Fruit fly (Drosophila melanogaster) whole organism, embryonic: Measurements from ENCODE around the gene Cyt-c-p.

Experiments
- BEAF-32 ChIP-seq: fragments of 200-800 bp; sonication (Bioruptor generic); optimal IDR thresholded peaks from 3 replicates; lab custom pipeline; 2017; ENCODE audit warnings: missing biosample characterization, missing genetic modification characterization, mild to moderate bottlenecking, moderate library complexity, missing genetic modification reagents
- Blimp-1 ChIP-seq: fragments of 200-800 bp; sonication (Bioruptor generic); optimal IDR thresholded peaks from 3 replicates; lab custom pipeline; 2018; ENCODE audit warnings: missing biosample characterization, missing genetic modification characterization, mild to moderate bottlenecking, moderate library complexity, missing genetic modification reagents
- BtbVII ChIP-seq: fragments of 200-800 bp; sonication (Bioruptor generic); optimal IDR thresholded peaks from 3 replicates; lab custom pipeline; 2017; ENCODE audit warnings: missing biosample characterization, mild to moderate bottlenecking, missing genetic modification characterization
- CG10147 ChIP-seq: fragments of 200-800 bp; sonication (Bioruptor generic); optimal IDR thresholded peaks from 2 replicates; lab custom pipeline; 2019; ENCODE audit warnings: missing biosample characterization, mild to moderate bottlenecking, missing genetic modification characterization, moderate library complexity
- CG11398 ChIP-seq: fragments of 200-800 bp; sonication (Bioruptor generic); optimal IDR thresholded peaks from 2 replicates; lab custom pipeline; 2016; ENCODE audit warnings: missing biosample characterization, missing genetic modification characterization
- CG11504 ChIP-seq: fragments of 200-800 bp; sonication (Bioruptor generic); optimal IDR thresholded peaks from 3 replicates; lab custom pipeline; 2019; ENCODE audit warnings: missing biosample characterization, mild to moderate bottlenecking, missing genetic modification characterization, moderate library complexity
- CG12299 ChIP-seq: fragments of 200-800 bp; sonication (Bioruptor generic); optimal IDR thresholded peaks from 2 replicates; lab custom pipeline; 2018; ENCODE audit warnings: missing biosample characterization, mild to moderate bottlenecking, missing genetic modification characterization
- CG13296 ChIP-seq: fragments of 200-800 bp; sonication (Bioruptor generic); optimal IDR thresholded peaks from 3 replicates; lab custom pipeline; 2018; ENCODE audit warnings: missing biosample characterization, mild to moderate bottlenecking, missing genetic modification characterization
- CG14050 ChIP-seq: fragments of 200-800 bp; sonication (Bioruptor generic); IDR thresholded peaks from 3 replicates; pipeline ENCODE4 v1.3.6; 2022; ENCODE audit warnings: missing biosample characterization, missing genetic modification characterization
- CG14965 ChIP-seq: fragments of 200-800 bp; sonication (Bioruptor generic); optimal IDR thresholded peaks from 2 replicates; lab custom pipeline; 2016; ENCODE audit warnings: missing biosample characterization, missing genetic modification characterization, borderline replicate concordance
- CG1529 ChIP-seq: fragments of 200-800 bp; sonication (Bioruptor generic); optimal IDR thresholded peaks from 3 replicates; lab custom pipeline; 2018; ENCODE audit warnings: missing biosample characterization, missing genetic modification characterization
- CG1602 ChIP-seq: fragments of 200-800 bp; sonication (Bioruptor generic); optimal IDR thresholded peaks from 3 replicates; lab custom pipeline; 2016; ENCODE audit warnings: missing biosample characterization, missing genetic modification characterization
- CG1603 ChIP-seq: fragments of 200-800 bp; sonication (Bioruptor generic); optimal IDR thresholded peaks from 2 replicates; lab custom pipeline; 2019; ENCODE audit warnings: missing biosample characterization, mild to moderate bottlenecking, missing genetic modification characterization, moderate library complexity
- CG17568 ChIP-seq: fragments of 200-800 bp; sonication (Bioruptor generic); optimal IDR thresholded peaks from 2 replicates; lab custom pipeline; 2018; ENCODE audit warnings: missing biosample characterization, mild to moderate bottlenecking, missing genetic modification characterization, moderate library complexity
- CG2875 ChIP-seq: fragments of 200-800 bp; sonication (Bioruptor generic); optimal IDR thresholded peaks from 2 replicates; lab custom pipeline; 2017; ENCODE audit warnings: missing biosample characterization, mild to moderate bottlenecking, missing genetic modification characterization, missing genetic modification reagents
- CG4282 ChIP-seq: fragments of 200-800 bp; sonication (Bioruptor generic); optimal IDR thresholded peaks from 2 replicates; lab custom pipeline; 2016; ENCODE audit warnings: missing biosample characterization, missing genetic modification characterization
- CG4617 ChIP-seq: fragments of 200-800 bp; sonication (Bioruptor generic); optimal IDR thresholded peaks from 3 replicates; lab custom pipeline; 2016; ENCODE audit warnings: missing biosample characterization, missing genetic modification characterization, borderline replicate concordance
- CG6689 ChIP-seq: fragments of 200-800 bp; sonication (Bioruptor generic); IDR thresholded peaks from 2 replicates; pipeline ENCODE4 v1.3.6; 2022; ENCODE audit warnings: missing biosample characterization, missing genetic modification characterization
- CG7372 ChIP-seq: fragments of 200-800 bp; sonication (Bioruptor generic); IDR thresholded peaks from 2 replicates; pipeline ENCODE4 v1.3.6; 2022; ENCODE audit warnings: missing biosample characterization, missing genetic modification characterization
- CG8478 ChIP-seq: fragments of >200 bp; optimal IDR thresholded peaks from 2 replicates; lab custom pipeline; 2018
- CG9727 ChIP-seq: fragments of 200-800 bp; sonication (Bioruptor generic); optimal IDR thresholded peaks from 3 replicates; lab custom pipeline; 2017; ENCODE audit warnings: missing biosample characterization, mild to moderate bottlenecking, missing genetic modification characterization
- CkIIα-i1 ChIP-seq: fragments of 200-800 bp; sonication (Bioruptor generic); IDR thresholded peaks from 2 replicates; pipeline ENCODE4 v1.3.6; 2022; ENCODE audit warnings: missing biosample characterization, missing genetic modification characterization
- D19A ChIP-seq: fragments of 200-800 bp; optimal IDR thresholded peaks from 3 replicates; lab custom pipeline; 2019; ENCODE audit warnings: missing biosample characterization, mild to moderate bottlenecking, missing genetic modification characterization, moderate library complexity
- Dek ChIP-seq: fragments of 200-800 bp; sonication (Bioruptor generic); optimal IDR thresholded peaks from 3 replicates; lab custom pipeline; 2019; ENCODE audit warnings: missing biosample characterization, mild to moderate bottlenecking, missing genetic modification characterization, moderate library complexity
- Dp ChIP-seq: fragments of 200-800 bp; sonication (Bioruptor generic); optimal IDR thresholded peaks from 2 replicates; lab custom pipeline; 2018; ENCODE audit warnings: missing biosample characterization, mild to moderate bottlenecking, missing genetic modification characterization, moderate library complexity
- Ets65A ChIP-seq: fragments of 200-800 bp; sonication (Bioruptor generic); peaks from one replicate; lab custom pipeline; 2016; ENCODE audit warnings: missing biosample characterization, missing genetic modification characterization
- Gug ChIP-seq: fragments of 200-800 bp; sonication (Bioruptor generic); IDR thresholded peaks from 4 replicates; pipeline ENCODE4 v1.3.6; 2022; ENCODE audit warnings: missing biosample characterization, missing genetic modification characterization
- Hsf ChIP-seq: fragments of 200-800 bp; sonication (Bioruptor generic); optimal IDR thresholded peaks from 3 replicates; lab custom pipeline; 2016; ENCODE audit warnings: missing biosample characterization, missing genetic modification characterization
- Lim3 ChIP-seq: fragments of 200-800 bp; sonication (Bioruptor generic); IDR thresholded peaks from 2 replicates; pipeline ENCODE4 v1.3.6; 2022; ENCODE audit warnings: missing biosample characterization, missing genetic modification characterization
- MESR4 ChIP-seq: fragments of 200-800 bp; sonication (Bioruptor generic); optimal IDR thresholded peaks from 2 replicates; lab custom pipeline; 2018; ENCODE audit warnings: missing biosample characterization, mild to moderate bottlenecking, missing genetic modification characterization, moderate library complexity
- Med ChIP-seq: fragments of 200-800 bp; sonication (Bioruptor generic); peaks from one replicate; lab custom pipeline; 2016; ENCODE audit warnings: missing biosample characterization, missing genetic modification characterization, mild to moderate bottlenecking, inconsistent platforms, moderate library complexity
- Meics ChIP-seq: fragments of 200-800 bp; sonication (Bioruptor generic); optimal IDR thresholded peaks from 2 replicates; lab custom pipeline; 2017; ENCODE audit warnings: missing biosample characterization, mild to moderate bottlenecking, missing genetic modification characterization
- Mes4 ChIP-seq: fragments of 200-800 bp; sonication (Bioruptor generic); optimal IDR thresholded peaks from 2 replicates; lab custom pipeline; 2016; ENCODE audit warnings: missing biosample characterization, missing genetic modification characterization
- Rfx ChIP-seq: fragments of 200-800 bp; sonication (Bioruptor generic); IDR thresholded peaks from 2 replicates; pipeline ENCODE4 v1.3.6; 2022; ENCODE audit warnings: missing biosample characterization, missing genetic modification characterization
- Sry-δ ChIP-seq: fragments of 200-800 bp; sonication (Bioruptor generic); optimal IDR thresholded peaks from 2 replicates; lab custom pipeline; 2016; ENCODE audit warnings: missing biosample characterization, missing genetic modification characterization
- abd-A ChIP-seq: fragments of 200-800 bp; sonication (Bioruptor generic); optimal IDR thresholded peaks from 3 replicates; lab custom pipeline; 2019; ENCODE audit warnings: missing biosample characterization, mild to moderate bottlenecking, missing genetic modification characterization, moderate library complexity
- ara ChIP-seq: fragments of 200-800 bp; sonication (Bioruptor generic); IDR thresholded peaks from 2 replicates; pipeline ENCODE4 v1.3.6; 2022; ENCODE audit warnings: missing biosample characterization, missing genetic modification characterization
- bbx ChIP-seq: fragments of 200-800 bp; sonication (Bioruptor generic); IDR thresholded peaks from 2 replicates; pipeline ENCODE4 v1.3.6; 2022; ENCODE audit warnings: missing biosample characterization, missing genetic modification characterization; ENCODE audit not compliant: partially characterized antibody
- cato ChIP-seq: fragments of 200-800 bp; sonication (Bioruptor generic); optimal IDR thresholded peaks from 2 replicates; lab custom pipeline; 2016; ENCODE audit warnings: missing biosample characterization, missing genetic modification characterization, borderline replicate concordance
- chm ChIP-seq: fragments of 200-800 bp; sonication (Bioruptor generic); IDR thresholded peaks from 2 replicates; pipeline ENCODE4 v1.3.6; 2022; ENCODE audit warnings: missing biosample characterization, missing genetic modification characterization
- dmrt11E ChIP-seq: fragments of 200-800 bp; sonication (Bioruptor generic); optimal IDR thresholded peaks from 3 replicates; lab custom pipeline; 2018; ENCODE audit warnings: missing biosample characterization, mild to moderate bottlenecking, missing genetic modification characterization, moderate library complexity
- dysf ChIP-seq: fragments of 200-800 bp; sonication (Bioruptor generic); IDR thresholded peaks from 3 replicates; pipeline ENCODE4 v1.3.6; 2022; ENCODE audit warnings: missing biosample characterization, missing genetic modification characterization
- gsb ChIP-seq: fragments of 200-800 bp; sonication (Bioruptor generic); IDR thresholded peaks from 2 replicates; pipeline ENCODE4 v1.3.6; 2022; ENCODE audit warnings: missing biosample characterization, missing genetic modification characterization
- klu ChIP-seq: fragments of 200-800 bp; sonication (Bioruptor generic); IDR thresholded peaks from 2 replicates; pipeline ENCODE4 v1.3.6; 2022; ENCODE audit warnings: missing biosample characterization, missing genetic modification characterization
- pan ChIP-seq, 4 experiments: fragments of >200 bp in 3 of 4; fragments of 200-800 bp in 1 of 4; sonication (Bioruptor generic) in 1 of 4; optimal IDR thresholded peaks in 3 of 4; IDR thresholded peaks in 1 of 4; 2 replicates each; pipeline versions ENCODE4 v1.3.6 to Lab custom; 2017 to 2022; ENCODE audit warnings: missing biosample characterization in 2 of 4, missing genetic modification characterization in 2 of 4, mixed read lengths in 1 of 4
- row ChIP-seq: fragments of 200-800 bp; sonication (Bioruptor generic); IDR thresholded peaks from 3 replicates; pipeline ENCODE4 v1.3.6; 2022; ENCODE audit warnings: missing biosample characterization, missing genetic modification characterization
- stwl ChIP-seq: fragments of 200-800 bp; sonication (Bioruptor generic); optimal IDR thresholded peaks from 3 replicates; lab custom pipeline; 2018; ENCODE audit warnings: missing biosample characterization, mild to moderate bottlenecking, missing genetic modification characterization, moderate library complexity
- vnd ChIP-seq: fragments of 200-800 bp; sonication (Bioruptor generic); IDR thresholded peaks from 3 replicates; pipeline ENCODE4 v1.3.6; 2022; ENCODE audit warnings: missing biosample characterization, missing genetic modification characterization; ENCODE audit not compliant: partially characterized antibody
- wek ChIP-seq: fragments of 200-800 bp; sonication (Bioruptor generic); optimal IDR thresholded peaks from 3 replicates; lab custom pipeline; 2018; ENCODE audit warnings: missing biosample characterization, mild to moderate bottlenecking, missing genetic modification characterization, moderate library complexity

Cyt-c-p gene

dm6 chr2L:16684908-16685611, 34.7 kb upstream of the Cyt-c-p start (continued):
- TF ChIP-seq bbx (no peak), CG4282 (GFP tag; lab: Kevin White, UChicago) (no peak), Meics (GFP tag; lab: Kevin White, UChicago) (peak; percentile 69), CG14050 (GFP tag; lab: Robert Waterston, UW) (no peak), chm (GFP tag; lab: Robert Waterston, UW) (no peak; the same call in 1 of the 2 replicates), dysf (GFP tag; lab: Robert Waterston, UW) (peak; percentile 50; the same call in 2 of the 3 replicates), Rfx (GFP tag; lab: Robert Waterston, UW) (no peak; the same call in 1 of the 2 replicates), CG12299 (tag; lab: Kevin White, UChicago) (peak; percentile 64), cato (GFP tag; lab: Kevin White, UChicago) (no peak), klu (GFP tag; lab: Robert Waterston, UW) (no peak), BtbVII (GFP tag; lab: Kevin White, UChicago) (peak; percentile 54), ara (no peak), dmrt11E (tag; lab: Kevin White, UChicago) (peak; percentile 6), Lim3 (GFP tag; lab: Robert Waterston, UW) (no peak), Blimp-1 (GFP tag; lab: Kevin White, UChicago) (peak; percentile 72), CG1602 (GFP tag; lab: Kevin White, UChicago) (peak; percentile 8), CkIIα-i1 (no peak), pan (optimal IDR thresholded peaks at IDR 0.05; lab: Kevin White, UChicago) (no peak), pan (GFP tag; optimal IDR thresholded peaks at IDR 0.05 in 1 of 2, IDR thresholded peaks at IDR 0.05 in 1 of 2) (no peak), CG1529 (no peak), Dek (tag; lab: Kevin White, UChicago) (peak; percentile 45), D19A (tag; lab: Kevin White, UChicago) (peak; percentile 63), Hsf (GFP tag; lab: Kevin White, UChicago) (no peak), Med (GFP tag; lab: Kevin White, UChicago) (peak; percentile 56), Gug (no peak), CG7372 (GFP tag; lab: Robert Waterston, UW) (0 out of 2 replicates have a peak, but pooled peaks have one; percentile 18), stwl (no peak), abd-A (tag; lab: Kevin White, UChicago) (peak; percentile 83), Mes4 (GFP tag; lab: Kevin White, UChicago) (no peak), wek (no peak), CG11504 (tag; lab: Kevin White, UChicago) (peak; percentile 84), CG11398 (GFP tag; lab: Kevin White, UChicago) (no peak), CG1603 (tag; lab: Kevin White, UChicago) (no peak), MESR4 (GFP tag; lab: Kevin White, UChicago) (no peak), vnd (GFP tag; lab: Robert Waterston, UW) (no peak), CG2875 (GFP tag; lab: Kevin White, UChicago) (peak; percentile 36), Sry-δ (GFP tag; lab: Kevin White, UChicago) (no peak), Ets65A (no peak), gsb (GFP tag; lab: Robert Waterston, UW) (no peak), CG13296 (GFP tag; lab: Kevin White, UChicago) (peak; percentile 68), CG8478 (lab: Kevin White, UChicago) (no peak), CG10147 (GFP tag; lab: Kevin White, UChicago) (peak; percentile 70), CG17568 (GFP tag; lab: Kevin White, UChicago) (no peak), row (no peak; the same call in 2 of the 3 replicates), Dp (GFP tag; lab: Kevin White, UChicago) (no peak), CG14965 (GFP tag; lab: Kevin White, UChicago) (no peak), CG6689 (peak; percentile 30; the same call in 1 of the 2 replicates), BEAF-32 (no peak), CG4617 (no peak), CG9727 (GFP tag; lab: Kevin White, UChicago) (peak; percentile 47)
